Fruit fly (Drosophila melanogaster) whole organism, embryonic: ENCODE results near the gene APC4.

ENCODE experiments used
- Asciz ChIP-seq: fragments of 200-800 bp; sonication (Bioruptor generic); optimal IDR thresholded peaks from 2 replicates; lab custom pipeline; 2017; ENCODE audit warnings: missing biosample characterization, mild to moderate bottlenecking, missing genetic modification characterization, missing genetic modification reagents
- C15 ChIP-seq: fragments of 200-800 bp; sonication (Bioruptor generic); IDR thresholded peaks from 3 replicates; pipeline ENCODE4 v1.3.6; 2022; ENCODE audit warnings: missing biosample characterization, missing genetic modification characterization
- CG10366 ChIP-seq: fragments of 200-800 bp; sonication (Bioruptor generic); IDR thresholded peaks from 2 replicates; pipeline ENCODE4 v1.3.6; 2022; ENCODE audit warnings: missing biosample characterization, missing genetic modification characterization
- CG10565 ChIP-seq: fragments of 200-800 bp; sonication (Bioruptor generic); optimal IDR thresholded peaks from 3 replicates; lab custom pipeline; 2016; ENCODE audit warnings: missing biosample characterization, mild to moderate bottlenecking, missing genetic modification characterization
- CG10979 ChIP-seq: fragments of 200-800 bp; sonication (Bioruptor generic); optimal IDR thresholded peaks from 2 replicates; lab custom pipeline; 2018; ENCODE audit warnings: missing biosample characterization, mild to moderate bottlenecking, missing genetic modification characterization, moderate library complexity
- CG11093 ChIP-seq: fragments of 200-800 bp; sonication (Bioruptor generic); IDR thresholded peaks from 3 replicates; pipeline ENCODE4 v1.3.6; 2022; ENCODE audit warnings: missing biosample characterization, missing genetic modification characterization
- CG11247 ChIP-seq: fragments of 200-800 bp; sonication (Bioruptor generic); IDR thresholded peaks from 2 replicates; pipeline ENCODE4 v1.3.6; 2022; ENCODE audit warnings: missing biosample characterization, missing genetic modification characterization
- CG1233 ChIP-seq: fragments of 200-800 bp; sonication (Bioruptor generic); optimal IDR thresholded peaks from 4 replicates; lab custom pipeline; 2018; ENCODE audit warnings: missing biosample characterization, mild to moderate bottlenecking, missing genetic modification characterization
- CG13424 ChIP-seq: fragments of 200-800 bp; sonication (Bioruptor generic); optimal IDR thresholded peaks from 2 replicates; lab custom pipeline; 2019; ENCODE audit warnings: missing biosample characterization, mild to moderate bottlenecking, missing genetic modification characterization, moderate library complexity
- CG13624 ChIP-seq: fragments of 200-800 bp; sonication (Bioruptor generic); optimal IDR thresholded peaks from 2 replicates; lab custom pipeline; 2016; ENCODE audit warnings: missing biosample characterization, missing genetic modification characterization
- CG2875 ChIP-seq: fragments of 200-800 bp; sonication (Bioruptor generic); optimal IDR thresholded peaks from 2 replicates; lab custom pipeline; 2017; ENCODE audit warnings: missing biosample characterization, mild to moderate bottlenecking, missing genetic modification characterization, missing genetic modification reagents
- CG30431 ChIP-seq: fragments of 200-800 bp; sonication (Bioruptor generic); optimal IDR thresholded peaks from 2 replicates; lab custom pipeline; 2017; ENCODE audit warnings: missing biosample characterization, missing genetic modification characterization
- CG31388 ChIP-seq: fragments of 200-800 bp; sonication (Bioruptor generic); optimal IDR thresholded peaks from 2 replicates; lab custom pipeline; 2016; ENCODE audit warnings: missing biosample characterization, missing genetic modification characterization
- CG31441 ChIP-seq: fragments of 200-800 bp; sonication (Bioruptor generic); IDR thresholded peaks from 2 replicates; pipeline ENCODE4 v1.3.6; 2022; ENCODE audit warnings: missing biosample characterization, missing genetic modification characterization
- CG34422 ChIP-seq: fragments of 200-800 bp; sonication (Bioruptor generic); IDR thresholded peaks from 3 replicates; pipeline ENCODE4 v1.3.6; 2022; ENCODE audit warnings: missing biosample characterization, missing genetic modification characterization
- CG6654 ChIP-seq: fragments of 200-800 bp; sonication (Bioruptor generic); optimal IDR thresholded peaks from 2 replicates; lab custom pipeline; 2017; ENCODE audit warnings: missing biosample characterization, mild to moderate bottlenecking, missing genetic modification characterization
- CG6689 ChIP-seq: fragments of 200-800 bp; sonication (Bioruptor generic); IDR thresholded peaks from 2 replicates; pipeline ENCODE4 v1.3.6; 2022; ENCODE audit warnings: missing biosample characterization, missing genetic modification characterization
- CG7987 ChIP-seq: fragments of 200-800 bp; sonication (Bioruptor generic); optimal IDR thresholded peaks from 2 replicates; lab custom pipeline; 2018; ENCODE audit warnings: missing biosample characterization, mild to moderate bottlenecking, missing genetic modification characterization, moderate library complexity
- Dip2 ChIP-seq: fragments of 200-800 bp; sonication (Bioruptor generic); IDR thresholded peaks from 2 replicates; pipeline ENCODE4 v1.3.6; 2022; ENCODE audit warnings: missing biosample characterization, missing genetic modification characterization
- HLH54F ChIP-seq: fragments of 200-800 bp; sonication (Bioruptor generic); optimal IDR thresholded peaks from 3 replicates; lab custom pipeline; 2016; ENCODE audit warnings: missing biosample characterization, missing genetic modification characterization
- MTF-1 ChIP-seq: fragments of 200-800 bp; sonication (Bioruptor generic); optimal IDR thresholded peaks from 2 replicates; lab custom pipeline; 2018; ENCODE audit warnings: missing biosample characterization, mild to moderate bottlenecking, missing genetic modification characterization, borderline replicate concordance
- Sox100B ChIP-seq: fragments of 200-800 bp; sonication (Bioruptor generic); optimal IDR thresholded peaks from 3 replicates; lab custom pipeline; 2018; ENCODE audit warnings: missing biosample characterization, mild to moderate bottlenecking, missing genetic modification characterization
- Ssrp ChIP-seq: fragments of 200-800 bp; sonication (Bioruptor generic); optimal IDR thresholded peaks from 2 replicates; lab custom pipeline; 2018; ENCODE audit warnings: missing biosample characterization, mild to moderate bottlenecking, missing genetic modification characterization, moderate library complexity
- Xrp1 ChIP-seq: fragments of 200-800 bp; sonication (Bioruptor generic); IDR thresholded peaks from 2 replicates; pipeline ENCODE4 v1.3.6; 2022; ENCODE audit warnings: missing biosample characterization, missing genetic modification characterization
- aop ChIP-seq: fragments of 200-800 bp; sonication (Bioruptor generic); IDR thresholded peaks from 2 replicates; pipeline ENCODE4 v1.3.6; 2022; ENCODE audit warnings: missing biosample characterization, missing genetic modification characterization
- bab2 ChIP-seq: fragments of 200-800 bp; sonication (Bioruptor generic); optimal IDR thresholded peaks from 2 replicates; lab custom pipeline; 2016; ENCODE audit warnings: missing biosample characterization, missing genetic modification characterization
- bbx ChIP-seq: fragments of 200-800 bp; sonication (Bioruptor generic); IDR thresholded peaks from 2 replicates; pipeline ENCODE4 v1.3.6; 2022; ENCODE audit warnings: missing biosample characterization, missing genetic modification characterization; ENCODE audit not compliant: partially characterized antibody
- bsh ChIP-seq, 2 experiments: fragments of 200-800 bp; sonication (Bioruptor generic); optimal IDR thresholded peaks; 2 replicates each; lab custom pipeline; 2017 to 2018; ENCODE audit warnings: mild to moderate bottlenecking in 2 of 2, missing biosample characterization in 2 of 2, missing genetic modification characterization in 2 of 2, moderate library complexity in 1 of 2
- chif ChIP-seq, 2 experiments: fragments of 200-800 bp; sonication (Bioruptor generic); optimal IDR thresholded peaks; 3 replicates each; lab custom pipeline; 2016; ENCODE audit warnings: missing biosample characterization in 2 of 2, missing genetic modification characterization in 2 of 2
- cwo ChIP-seq: fragments of 200-800 bp; sonication (Bioruptor generic); optimal IDR thresholded peaks from 3 replicates; lab custom pipeline; 2017; ENCODE audit warnings: missing biosample characterization, missing genetic modification characterization, mild to moderate bottlenecking, moderate library complexity, missing genetic modification reagents
- dmrt11E ChIP-seq: fragments of 200-800 bp; sonication (Bioruptor generic); optimal IDR thresholded peaks from 3 replicates; lab custom pipeline; 2018; ENCODE audit warnings: missing biosample characterization, mild to moderate bottlenecking, missing genetic modification characterization, moderate library complexity
- ems ChIP-seq: fragments of 200-800 bp; sonication (Bioruptor generic); optimal IDR thresholded peaks from 3 replicates; lab custom pipeline; 2016; ENCODE audit warnings: missing biosample characterization, missing genetic modification characterization
- ewg ChIP-seq: fragments of 200-800 bp; sonication (Bioruptor generic); optimal IDR thresholded peaks from 3 replicates; lab custom pipeline; 2017; ENCODE audit warnings: mild to moderate bottlenecking, missing biosample characterization, missing genetic modification reagents, missing genetic modification characterization
- fu2 ChIP-seq: fragments of 200-800 bp; sonication (Bioruptor generic); optimal IDR thresholded peaks from 2 replicates; lab custom pipeline; 2016; ENCODE audit warnings: missing biosample characterization, missing genetic modification characterization
- gfzf ChIP-seq: fragments of 200-800 bp; sonication (Bioruptor generic); optimal IDR thresholded peaks from 2 replicates; lab custom pipeline; 2016; ENCODE audit warnings: missing biosample characterization, mild to moderate bottlenecking, missing genetic modification characterization, moderate library complexity
- hkb ChIP-seq, 2 experiments: fragments of 200-800 bp in 1 of 2; fragments of >200 bp in 1 of 2; sonication (Bioruptor generic) in 1 of 2; IDR thresholded peaks in 1 of 2; optimal IDR thresholded peaks in 1 of 2; 2 replicates each; pipeline versions ENCODE4 v1.3.6 to Lab custom; 2017 to 2022; ENCODE audit warnings: missing biosample characterization in 1 of 2, missing genetic modification characterization in 1 of 2
- ken ChIP-seq: fragments of 200-800 bp; sonication (Bioruptor generic); IDR thresholded peaks from 3 replicates; pipeline ENCODE4 v1.3.6; 2022; ENCODE audit warnings: missing biosample characterization, missing genetic modification characterization
- klu ChIP-seq: fragments of 200-800 bp; sonication (Bioruptor generic); IDR thresholded peaks from 2 replicates; pipeline ENCODE4 v1.3.6; 2022; ENCODE audit warnings: missing biosample characterization, missing genetic modification characterization
- maf-S ChIP-seq: fragments of 200-800 bp; sonication (Bioruptor generic); optimal IDR thresholded peaks from 2 replicates; lab custom pipeline; 2016; ENCODE audit warnings: missing biosample characterization, missing genetic modification characterization
- mirr ChIP-seq: fragments of 200-800 bp; sonication (Bioruptor generic); optimal IDR thresholded peaks from 3 replicates; lab custom pipeline; 2018; ENCODE audit warnings: missing biosample characterization, mild to moderate bottlenecking, missing genetic modification characterization
- onecut ChIP-seq: fragments of 200-800 bp; sonication (Bioruptor generic); IDR thresholded peaks from 2 replicates; pipeline ENCODE4 v1.3.6; 2022; ENCODE audit warnings: missing biosample characterization, missing genetic modification characterization
- pan ChIP-seq, 4 experiments: fragments of >200 bp in 3 of 4; fragments of 200-800 bp in 1 of 4; sonication (Bioruptor generic) in 1 of 4; optimal IDR thresholded peaks in 3 of 4; IDR thresholded peaks in 1 of 4; 2 replicates each; pipeline versions ENCODE4 v1.3.6 to Lab custom; 2017 to 2022; ENCODE audit warnings: missing biosample characterization in 2 of 4, missing genetic modification characterization in 2 of 4, mixed read lengths in 1 of 4
- sc ChIP-seq, 3 experiments: fragments of >200 bp in 2 of 3; fragments of 200-800 bp in 1 of 3; sonication (Bioruptor generic) in 1 of 3; optimal IDR thresholded peaks; 2 replicates in 2 of 3; 3 replicates in 1 of 3; lab custom pipeline; 2017; ENCODE audit warnings: mild to moderate bottlenecking in 1 of 3, missing biosample characterization in 1 of 3, missing genetic modification characterization in 1 of 3, missing genetic modification reagents in 1 of 3
- sna ChIP-seq: fragments of 200-800 bp; sonication (Bioruptor generic); IDR thresholded peaks from 2 replicates; pipeline ENCODE4 v1.3.6; 2022; ENCODE audit warnings: missing biosample characterization, missing genetic modification characterization; ENCODE audit not compliant: partially characterized antibody
- tio ChIP-seq: fragments of 200-800 bp; sonication (Bioruptor generic); optimal IDR thresholded peaks from 2 replicates; lab custom pipeline; 2017; ENCODE audit warnings: missing biosample characterization, missing genetic modification characterization, inconsistent platforms
- trem ChIP-seq: fragments of 200-800 bp; optimal IDR thresholded peaks from 3 replicates; lab custom pipeline; 2019; ENCODE audit warnings: missing biosample characterization, mild to moderate bottlenecking, missing genetic modification characterization, moderate library complexity
- vnd ChIP-seq: fragments of 200-800 bp; sonication (Bioruptor generic); IDR thresholded peaks from 3 replicates; pipeline ENCODE4 v1.3.6; 2022; ENCODE audit warnings: missing biosample characterization, missing genetic modification characterization; ENCODE audit not compliant: partially characterized antibody

APC4 gene

dm6 chrX:9041789-9042456 lies 40.8 kb upstream of the APC4 start (continued):
- TF ChIP-seq Sox100B, result peak; percentile 76
- no peak for TF ChIP-seq MTF-1 (GFP tag; lab: Kevin White, UChicago)
- TF ChIP-seq pan (optimal IDR thresholded peaks at IDR 0.05; lab: Kevin White, UChicago), result no peak
- TF ChIP-seq pan (GFP tag; optimal IDR thresholded peaks at IDR 0.05 in 1 of 2, IDR thresholded peaks at IDR 0.05 in 1 of 2), result peak in 1 of 2 experiments; percentile 50
- peak; percentile 27 for TF ChIP-seq Asciz
- TF ChIP-seq CG11093 (GFP tag; lab: Robert Waterston, UW), result peak; percentile 61; the same call in 2 of the 3 replicates
- no peak for TF ChIP-seq CG31388 (GFP tag; lab: Kevin White, UChicago)
- no peak for TF ChIP-seq bbx
- no peak for TF ChIP-seq CG34422 (GFP tag; lab: Robert Waterston, UW)
- no peak for TF ChIP-seq CG10565 (GFP tag; lab: Kevin White, UChicago)
- peak; percentile 25 for TF ChIP-seq CG1233 (GFP tag; lab: Kevin White, UChicago)
- TF ChIP-seq CG10366 (GFP tag; lab: Robert Waterston, UW), result peak; percentile 38; the same call in 1 of the 2 replicates
- TF ChIP-seq vnd (GFP tag; lab: Robert Waterston, UW), result no peak
- TF ChIP-seq bab2 (GFP tag; lab: Kevin White, UChicago), result peak; percentile 60
- no peak for TF ChIP-seq CG7987 (GFP tag; lab: Kevin White, UChicago)
- no peak for TF ChIP-seq CG6654 (GFP tag; lab: Kevin White, UChicago)
- TF ChIP-seq sc (optimal IDR thresholded peaks at IDR 0.05; lab: Kevin White, UChicago), result no peak
- peak; percentile 26 for TF ChIP-seq sc (GFP tag; optimal IDR thresholded peaks at IDR 0.05; lab: Kevin White, UChicago)
- peak; percentile 21 for TF ChIP-seq ewg (GFP tag; lab: Kevin White, UChicago)
- TF ChIP-seq ken (GFP tag; lab: Robert Waterston, UW), result peak; percentile 43; the same call in 1 of the 3 replicates
- TF ChIP-seq C15 (GFP tag; lab: Robert Waterston, UW), result no peak
- peak; percentile 78 for TF ChIP-seq Xrp1 (GFP tag; lab: Robert Waterston, UW)
- TF ChIP-seq onecut (GFP tag; lab: Robert Waterston, UW), result peak; percentile 34; the same call in 1 of the 2 replicates
- TF ChIP-seq Ssrp (tag; lab: Kevin White, UChicago), result peak; percentile 58
- peak; percentile 23; the same call in 1 of the 2 replicates for TF ChIP-seq CG11247 (GFP tag; lab: Robert Waterston, UW)
- TF ChIP-seq CG30431 (GFP tag; lab: Kevin White, UChicago), result peak; percentile 46
- TF ChIP-seq chif (GFP tag; optimal IDR thresholded peaks at IDR 0.05; lab: Kevin White, UChicago), result peak; percentile 21 to 57
- TF ChIP-seq CG13624, result peak; percentile 33
- no peak for TF ChIP-seq klu (GFP tag; lab: Robert Waterston, UW)
- no peak for TF ChIP-seq HLH54F
- peak; percentile 72 for TF ChIP-seq tio (GFP tag; lab: Kevin White, UChicago)
- peak; percentile 48; the same call in 1 of the 2 replicates for TF ChIP-seq CG31441 (GFP tag; lab: Robert Waterston, UW)
- TF ChIP-seq maf-S (GFP tag; lab: Kevin White, UChicago), result no peak
- TF ChIP-seq CG2875, result peak; percentile 42
- peak in 1 of 2 experiments; percentile 53 for TF ChIP-seq bsh (GFP tag; optimal IDR thresholded peaks at IDR 0.05; lab: Kevin White, UChicago)
- TF ChIP-seq mirr, result no peak
- peak; percentile 37 for TF ChIP-seq ems (GFP tag; lab: Kevin White, UChicago)
- peak; percentile 73 for TF ChIP-seq CG10979
- TF ChIP-seq fu2, result no peak
- peak; percentile 63 for TF ChIP-seq dmrt11E (tag; lab: Kevin White, UChicago)
- peak; percentile 26 for TF ChIP-seq cwo (GFP tag; lab: Kevin White, UChicago)
- peak; percentile 50 for TF ChIP-seq CG13424 (tag; lab: Kevin White, UChicago)
- no peak for TF ChIP-seq Dip2 (GFP tag; lab: Robert Waterston, UW)
- no peak for TF ChIP-seq sna
- TF ChIP-seq hkb (optimal IDR thresholded peaks at IDR 0.05; lab: Kevin White, UChicago), result no peak
- peak; percentile 59 for TF ChIP-seq hkb (GFP tag; IDR thresholded peaks at IDR 0.05; lab: Robert Waterston, UW)
- TF ChIP-seq CG6689 (GFP tag; lab: Robert Waterston, UW), result peak; percentile 62
- TF ChIP-seq trem (tag; lab: Kevin White, UChicago), result no peak
- TF ChIP-seq aop (GFP tag; lab: Robert Waterston, UW), result no peak
- TF ChIP-seq gfzf (GFP tag; lab: Kevin White, UChicago), result no peak
